Worm (Caenorhabditis elegans): ENCODE results near the gene C56G2.15.

- TF ChIP-seq attf-4 (tag; optimal IDR thresholded peaks at IDR 0.05) (no peak), fos-1 (tag; optimal IDR thresholded peaks at IDR 0.05) (no peak), unc-130 (GFP tag; optimal IDR thresholded peaks at IDR 0.05) (no peak), aly-2 (tag; optimal IDR thresholded peaks at IDR 0.05) (no peak), dve-1 (tag; optimal IDR thresholded peaks at IDR 0.05; ENCODE audit: insufficient read depth) (no peak), egl-27 (tag; optimal IDR thresholded peaks at IDR 0.05) (no peak), ceh-62 (tag; optimal IDR thresholded peaks at IDR 0.05) (no peak), dmd-9 (GFP tag; IDR thresholded peaks at IDR 0.05) (no peak), lir-3 (tag; optimal IDR thresholded peaks at IDR 0.05) (no peak), ceh-82 (tag; optimal IDR thresholded peaks at IDR 0.05) (no peak), lsy-2 (tag; optimal IDR thresholded peaks at IDR 0.05) (no peak), vab-7 (GFP tag; IDR thresholded peaks at IDR 0.05) (no peak), fkh-10 (GFP tag; optimal IDR thresholded peaks at IDR 0.05) (no peak), hif-1 (tag; optimal IDR thresholded peaks at IDR 0.05) (no peak)
These were observed 24.5 kb downstream of the C56G2.15 start, which contains the start of gene C56G2.9 for ce11 chrIII:6343229-6343628.

All from whole organism, L4 larva.